Worm (Caenorhabditis elegans) whole organism, young adult: ENCODE results near the gene tlk-1.
"Not testable (repeated sequence)": the region's sequence is repeated elsewhere in the genome, so short reads cannot be mapped to it uniquely, and the experiment has no call there.

Source experiments
- B0035.1 ChIP-seq: sonication (generic microtip); optimal IDR thresholded peaks from 2 replicates; lab custom pipeline; 2016; ENCODE audit warnings: missing genetic modification characterization, mild to moderate bottlenecking, missing compliant biosample characterization, missing genotype, missing genetic modification reagents
- F22D6.2 ChIP-seq: sonication (generic microtip); optimal IDR thresholded peaks from 2 replicates; lab custom pipeline; 2016; ENCODE audit warnings: mild to moderate bottlenecking, missing genetic modification characterization, missing compliant biosample characterization
- F37B4.10 ChIP-seq: fragments of 200-800 bp; sonication (Bioruptor generic); IDR thresholded peaks from 2 replicates; pipeline ENCODE4 v1.3.6; 2022; ENCODE audit warnings: missing genetic modification characterization, missing compliant biosample characterization
- K11D2.4 ChIP-seq: fragments of 200-800 bp; sonication (Bioruptor generic); IDR thresholded peaks from 2 replicates; pipeline ENCODE4 v1.3.6; 2022; ENCODE audit warnings: missing genetic modification reagents, missing genetic modification characterization, missing compliant biosample characterization
- T26A5.8 ChIP-seq: sonication (generic microtip); optimal IDR thresholded peaks from 2 replicates; lab custom pipeline; 2016; ENCODE audit warnings: missing genetic modification characterization, missing compliant biosample characterization
- Y53F4B.3 ChIP-seq: fragments of 200-800 bp; sonication (Bioruptor generic); IDR thresholded peaks from 2 replicates; pipeline ENCODE4 v1.3.6; 2022; ENCODE audit warnings: missing genetic modification reagents, missing genetic modification characterization, missing compliant biosample characterization
- Y56A3A.18 ChIP-seq: fragments of 200-800 bp; sonication (Bioruptor generic); IDR thresholded peaks from 2 replicates; pipeline ENCODE4 v1.3.6; 2022; ENCODE audit warnings: missing genetic modification reagents, missing genetic modification characterization, missing compliant biosample characterization
- ama-1 ChIP-seq, 3 experiments: fragments of 150-350 bp in 1 of 3; sonication (generic microtip) in 2 of 3; optimal IDR thresholded peaks; 2 replicates each; lab custom pipeline; 2014 to 2018; ENCODE audit warnings: missing biosample characterization in 2 of 3, missing genetic modification characterization in 2 of 3, missing genetic modification reagents in 2 of 3
- aptf-2 ChIP-seq: fragments of 200-800 bp; sonication (Bioruptor generic); conservative IDR thresholded peaks from 2 replicates; pipeline ENCODE4 v1.3.6; 2022; ENCODE audit warnings: missing genetic modification reagents, missing genetic modification characterization, missing compliant biosample characterization
- atf-7 ChIP-seq: sonication (generic microtip); optimal IDR thresholded peaks from 2 replicates; lab custom pipeline; 2017; ENCODE audit warnings: mild to moderate bottlenecking, missing genetic modification characterization, missing compliant biosample characterization
- attf-5 ChIP-seq: fragments of 200-800 bp; sonication (Bioruptor generic); optimal IDR thresholded peaks from 2 replicates; lab custom pipeline; 2018; ENCODE audit warnings: mild to moderate bottlenecking, missing genetic modification characterization, missing compliant biosample characterization
- bed-1 ChIP-seq: fragments of 200-800 bp; sonication (Bioruptor generic); IDR thresholded peaks from 2 replicates; pipeline ENCODE4 v1.3.6; 2022; ENCODE audit warnings: missing genetic modification reagents, missing genetic modification characterization, missing compliant biosample characterization
- ceh-79 ChIP-seq: sonication (generic microtip); optimal IDR thresholded peaks from 2 replicates; lab custom pipeline; 2017; ENCODE audit warnings: mild to moderate bottlenecking, missing genetic modification characterization, missing compliant biosample characterization
- chd-7 ChIP-seq: sonication (generic microtip); optimal IDR thresholded peaks from 2 replicates; lab custom pipeline; 2016; ENCODE audit warnings: mild to moderate bottlenecking, missing genetic modification characterization, moderate library complexity, missing compliant biosample characterization
- die-1 ChIP-seq: sonication (generic microtip); optimal IDR thresholded peaks from 2 replicates; lab custom pipeline; 2016; ENCODE audit warnings: missing genotype, mild to moderate bottlenecking, missing genetic modification characterization, missing compliant biosample characterization
- gei-17 ChIP-seq: fragments of 200-800 bp; sonication (Bioruptor generic); optimal IDR thresholded peaks from 2 replicates; lab custom pipeline; 2018; ENCODE audit warnings: mild to moderate bottlenecking, missing genetic modification characterization, missing compliant biosample characterization
- lin-35 ChIP-seq, 3 experiments: fragments of 150-350 bp in 2 of 3; sonication (generic microtip) in 1 of 3; optimal IDR thresholded peaks; 2 replicates each; lab custom pipeline; 2014 to 2018; ENCODE audit warnings: missing biosample characterization in 3 of 3, missing genetic modification characterization in 3 of 3, missing genetic modification reagents in 3 of 3
- lir-1 ChIP-seq: fragments of 200-800 bp; sonication (Bioruptor generic); conservative IDR thresholded peaks from 2 replicates; pipeline ENCODE4 v1.3.6; 2022; ENCODE audit warnings: missing genetic modification reagents, missing genetic modification characterization, missing compliant biosample characterization
- madf-3 ChIP-seq: fragments of 200-800 bp; sonication (Bioruptor generic); IDR thresholded peaks from 2 replicates; pipeline ENCODE4 v1.3.6; 2022; ENCODE audit warnings: missing genetic modification reagents, missing genetic modification characterization, missing compliant biosample characterization
- mxl-1 ChIP-seq: sonication (generic microtip); optimal IDR thresholded peaks from 2 replicates; lab custom pipeline; 2016; ENCODE audit warnings: missing genetic modification characterization, missing compliant biosample characterization
- nhr-27 ChIP-seq: fragments of 200-800 bp; sonication (Bioruptor generic); optimal IDR thresholded peaks from 2 replicates; lab custom pipeline; 2018; ENCODE audit warnings: mild to moderate bottlenecking, missing genetic modification characterization, moderate library complexity, missing compliant biosample characterization
- snpc-3.4 ChIP-seq: sonication (generic microtip); optimal IDR thresholded peaks from 2 replicates; lab custom pipeline; 2017; ENCODE audit warnings: missing genetic modification characterization, mild to moderate bottlenecking, missing compliant biosample characterization, antibody characterized with exemption, moderate library complexity, missing genotype, missing genetic modification reagents
- tlf-1 ChIP-seq: fragments of 200-800 bp; sonication (Bioruptor generic); optimal IDR thresholded peaks from 2 replicates; lab custom pipeline; 2018; ENCODE audit warnings: mild to moderate bottlenecking, missing genetic modification characterization, missing compliant biosample characterization
- unc-62 ChIP-seq: fragments of 150-350 bp; optimal IDR thresholded peaks from 2 replicates; lab custom pipeline; 2014; ENCODE audit warnings: missing biosample characterization, missing genetic modification reagents, missing genetic modification characterization
- zfh-2 ChIP-seq: fragments of 200-800 bp; sonication (Bioruptor generic); conservative IDR thresholded peaks from 2 replicates; pipeline ENCODE4 v1.3.6; 2022; ENCODE audit warnings: missing genetic modification reagents, missing genetic modification characterization, missing compliant biosample characterization
- ztf-18 ChIP-seq: sonication (generic microtip); optimal IDR thresholded peaks from 2 replicates; lab custom pipeline; 2016; ENCODE audit warnings: missing genotype, mild to moderate bottlenecking, missing genetic modification characterization, missing compliant biosample characterization
- ztf-6 ChIP-seq: fragments of 200-800 bp; sonication (Bioruptor generic); IDR thresholded peaks from 2 replicates; pipeline ENCODE4 v1.3.6; 2022; ENCODE audit warnings: missing genetic modification reagents, missing genetic modification characterization, missing compliant biosample characterization

tlk-1 gene

DNA sequence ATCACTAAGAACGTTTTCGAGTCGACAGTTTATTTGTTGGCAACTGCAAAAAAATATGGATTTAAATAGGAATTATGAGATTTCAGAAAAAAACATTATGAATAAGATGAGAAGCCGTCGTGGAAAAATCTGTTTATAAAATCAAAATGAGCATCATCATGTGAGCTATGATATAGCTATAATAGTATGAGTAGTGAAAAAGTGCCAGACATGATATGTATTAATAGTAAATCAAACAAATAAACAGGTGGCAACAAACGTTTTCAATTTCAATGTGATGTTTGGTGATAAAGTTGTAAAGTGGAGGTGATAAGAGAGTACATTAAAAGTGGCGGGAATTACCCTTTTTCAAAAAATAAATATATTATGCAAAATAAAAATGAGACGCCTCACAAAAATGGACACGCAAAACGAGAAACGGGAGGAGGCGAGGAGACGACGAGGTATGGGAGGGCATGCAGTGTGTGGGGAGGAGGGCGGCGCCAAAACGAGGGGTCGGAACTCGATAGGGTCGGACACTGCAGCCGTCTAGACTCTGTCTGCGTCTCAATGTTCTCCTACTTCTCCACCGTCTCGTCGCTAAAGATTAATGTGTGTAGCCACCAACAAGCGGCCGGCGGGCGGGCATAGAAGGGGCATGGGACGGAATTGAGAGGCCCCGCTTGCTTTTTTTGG is 31.9 kb upstream of the tlk-1 start, which contains the start of gene C07A9.9 (continued):
- no peak for TF ChIP-seq ceh-79 (tag; lab: Kevin White, UChicago)
- 0 out of 2 replicates have a peak, but pooled peaks have one; percentile 49 for TF ChIP-seq ztf-6
- TF ChIP-seq nhr-27 (tag; lab: Kevin White, UChicago), result no peak
- peak; percentile 56 for TF ChIP-seq attf-5 (GFP tag; lab: Kevin White, UChicago)
- peak; percentile 28 for TF ChIP-seq ztf-18
- no peak for TF ChIP-seq F22D6.2 (tag; lab: Kevin White, UChicago)
- no peak for TF ChIP-seq snpc-3.4
- no peak for TF ChIP-seq T26A5.8 (tag; lab: Kevin White, UChicago)

DNA sequence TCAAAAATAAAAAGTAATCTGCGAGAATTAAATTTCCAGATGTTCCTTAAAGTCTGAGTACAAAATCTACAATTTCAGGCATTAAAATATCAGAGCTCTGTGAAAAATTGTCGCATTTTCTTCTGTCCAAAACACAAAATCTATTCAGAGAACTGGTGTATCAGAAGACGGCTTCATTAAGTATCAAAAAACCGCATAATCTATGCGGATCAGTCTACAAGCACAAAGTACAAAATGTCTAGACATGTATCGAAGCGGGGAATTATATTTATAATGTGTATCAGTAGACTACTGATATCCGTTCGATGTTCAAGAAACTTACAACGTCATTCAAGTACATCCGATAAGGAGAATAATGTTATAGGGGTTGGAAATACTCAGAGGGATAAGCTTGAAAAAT is 30.1 kb upstream of the tlk-1 start:
- no peak for TF ChIP-seq atf-7 (tag; lab: Kevin White, UChicago)
- TF ChIP-seq chd-7 (tag; lab: Kevin White, UChicago), result no peak
- no peak for TF ChIP-seq Y56A3A.18 (GFP tag; lab: Robert Waterston, UW)
- TF ChIP-seq K11D2.4 (GFP tag; lab: Robert Waterston, UW), result no peak
- no peak for TF ChIP-seq madf-3
- TF ChIP-seq tlf-1 (GFP tag; lab: Kevin White, UChicago), result no peak
- no peak for TF ChIP-seq unc-62

ce11 chrIII:9678819-9679218 is 20.9 kb upstream of the tlk-1 start, which contains the start of gene ugt-60:
Gene ugt-60, minus strand, starts transcription at chrIII:9679051.
- TF ChIP-seq F37B4.10, result no peak
- no peak for TF ChIP-seq bed-1
- TF ChIP-seq, all 124 proteins: peak for 0

- TF ChIP-seq gei-17 (GFP tag; lab: Kevin White, UChicago); ama-1 (optimal IDR thresholded peaks at IDR 0.05; lab: Kevin White, UChicago); ama-1 (GFP tag; optimal IDR thresholded peaks at IDR 0.05; lab: Kevin White, UChicago); aptf-2 (GFP tag; lab: Robert Waterston, UW): not testable (repeated sequence)
- TF ChIP-seq, all 124 proteins: peak for 0; not testable (repeated sequence) for 124
These were observed 18.5 kb upstream of the tlk-1 start, which contains the start of gene C07A9.13 for ce11 chrIII:9681206-9681605. Gene C07A9.13, minus strand, starts transcription at chrIII:9681306.

ce11 chrIII:9682729-9683128 is 16.9 kb upstream of the tlk-1 start, which contains the start of gene C07A9.5:
Gene C07A9.5, minus strand, starts transcription at chrIII:9682829.
- not testable (repeated sequence) for TF ChIP-seq zfh-2 (GFP tag; lab: Robert Waterston, UW); lir-1; mxl-1 (tag; lab: Kevin White, UChicago)

DNA sequence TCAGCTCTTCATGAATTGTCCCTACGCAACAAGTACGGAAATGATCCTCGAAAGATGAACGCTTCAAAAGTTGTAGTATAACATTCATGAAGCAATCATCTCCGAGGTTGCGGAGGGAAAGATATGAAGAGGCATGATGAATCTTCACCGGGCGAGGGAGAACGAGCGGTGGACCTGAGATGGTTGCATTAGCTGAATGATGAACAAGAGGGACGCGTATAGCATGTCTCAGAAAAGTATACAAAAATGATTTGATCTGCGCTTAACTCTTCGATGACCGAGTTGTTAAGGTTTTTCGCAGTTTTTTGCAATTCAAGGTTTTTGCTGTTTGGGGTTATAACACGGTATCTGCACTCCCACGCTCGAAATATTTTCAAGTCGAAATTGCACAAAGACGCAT is 13.7 kb upstream of the tlk-1 start, which contains the start of gene C07A9.10:
Gene C07A9.10 (minus strand): TSS at position 101 of the 400 bp plus-strand sequence.
- TF ChIP-seq ceh-79 (tag; lab: Kevin White, UChicago) (no peak), B0035.1 (no peak), Y53F4B.3 (GFP tag; lab: Robert Waterston, UW) (no peak), lin-35 (GFP tag; optimal IDR thresholded peaks at IDR 0.05; lab: Kevin White, UChicago) (no peak), die-1 (tag; lab: Kevin White, UChicago) (no peak), T26A5.8 (tag; lab: Kevin White, UChicago) (no peak)
